Worm (Caenorhabditis elegans): ENCODE measurements around the gene ssna-1.

Gene ssna-1

ce11 chrIV:428869-429268, 41.0 kb downstream of the ssna-1 start, which contains the start of gene Y66H1A.5:
Gene Y66H1A.5 (minus strand): TSS chrIV:429133.
- no peak for TF ChIP-seq unc-62 (GFP tag; optimal IDR thresholded peaks at IDR 0.05)

Data from whole organism, dauer.